Fruit fly (Drosophila melanogaster) whole organism, embryonic: ENCODE data around the gene Wsck.

ENCODE experiments used
- Abd-B ChIP-seq: fragments of 200-800 bp; sonication (Bioruptor generic); optimal IDR thresholded peaks from 2 replicates; lab custom pipeline; 2018; ENCODE audit warnings: missing biosample characterization, mild to moderate bottlenecking, missing genetic modification characterization, moderate library complexity
- Adf1 ChIP-seq: fragments of 200-800 bp; sonication (Bioruptor generic); IDR thresholded peaks from 2 replicates; pipeline ENCODE4 v1.3.6; 2022; ENCODE audit warnings: missing biosample characterization, missing genetic modification characterization
- Awh ChIP-seq: fragments of 200-800 bp; sonication (Bioruptor generic); IDR thresholded peaks from 2 replicates; pipeline ENCODE4, ENCODE4 v1.3.6; 2022; ENCODE audit warnings: missing biosample characterization, missing genetic modification characterization
- Bdp1 ChIP-seq: fragments of 200-800 bp; sonication (Bioruptor generic); optimal IDR thresholded peaks from 3 replicates; lab custom pipeline; 2016; ENCODE audit warnings: missing biosample characterization, missing genetic modification characterization
- CG11085 ChIP-seq: fragments of 200-800 bp; sonication (Bioruptor generic); IDR thresholded peaks from 2 replicates; pipeline ENCODE4 v1.3.6; 2022; ENCODE audit warnings: missing biosample characterization, missing genetic modification characterization
- CG11247 ChIP-seq: fragments of 200-800 bp; sonication (Bioruptor generic); IDR thresholded peaks from 2 replicates; pipeline ENCODE4 v1.3.6; 2022; ENCODE audit warnings: missing biosample characterization, missing genetic modification characterization
- CG11560 ChIP-seq: fragments of 200-800 bp; sonication (Bioruptor generic); IDR thresholded peaks from 3 replicates; pipeline ENCODE4 v1.3.6; 2022; ENCODE audit warnings: missing biosample characterization, missing genetic modification characterization
- CG12155 ChIP-seq: fragments of 200-800 bp; sonication (Bioruptor generic); optimal IDR thresholded peaks from 3 replicates; lab custom pipeline; 2016; ENCODE audit warnings: missing biosample characterization, missing genetic modification characterization
- CG13894 ChIP-seq: fragments of 200-800 bp; sonication (Bioruptor generic); optimal IDR thresholded peaks from 3 replicates; lab custom pipeline; 2018; ENCODE audit warnings: missing biosample characterization, mild to moderate bottlenecking, missing genetic modification characterization, moderate library complexity
- CG18262 ChIP-seq: fragments of 200-800 bp; optimal IDR thresholded peaks from 3 replicates; lab custom pipeline; 2019; ENCODE audit warnings: missing biosample characterization, mild to moderate bottlenecking, missing genetic modification characterization, moderate library complexity
- CG18599 ChIP-seq: fragments of 200-800 bp; sonication (Bioruptor generic); optimal IDR thresholded peaks from 3 replicates; lab custom pipeline; 2017; ENCODE audit warnings: missing biosample characterization, missing genetic modification characterization, mild to moderate bottlenecking, moderate library complexity, missing genetic modification reagents
- CG2875 ChIP-seq: fragments of 200-800 bp; sonication (Bioruptor generic); optimal IDR thresholded peaks from 2 replicates; lab custom pipeline; 2017; ENCODE audit warnings: missing biosample characterization, mild to moderate bottlenecking, missing genetic modification characterization, missing genetic modification reagents
- CG30403 ChIP-seq: fragments of 200-800 bp; sonication (Bioruptor generic); optimal IDR thresholded peaks from 3 replicates; lab custom pipeline; 2016; ENCODE audit warnings: missing biosample characterization, missing genetic modification characterization
- CG31388 ChIP-seq: fragments of 200-800 bp; sonication (Bioruptor generic); optimal IDR thresholded peaks from 2 replicates; lab custom pipeline; 2016; ENCODE audit warnings: missing biosample characterization, missing genetic modification characterization
- CG3163 ChIP-seq: fragments of 200-800 bp; sonication (Bioruptor generic); optimal IDR thresholded peaks from 3 replicates; lab custom pipeline; 2016; ENCODE audit warnings: missing biosample characterization, missing genetic modification characterization
- CG3281 ChIP-seq: fragments of 200-800 bp; sonication (Bioruptor generic); optimal IDR thresholded peaks from 3 replicates; lab custom pipeline; 2017; ENCODE audit warnings: missing biosample characterization, mild to moderate bottlenecking, missing genetic modification characterization
- CG34422 ChIP-seq: fragments of 200-800 bp; sonication (Bioruptor generic); IDR thresholded peaks from 3 replicates; pipeline ENCODE4 v1.3.6; 2022; ENCODE audit warnings: missing biosample characterization, missing genetic modification characterization
- CG3726 ChIP-seq: fragments of 200-800 bp; sonication (Bioruptor generic); IDR thresholded peaks from 3 replicates; pipeline ENCODE4, ENCODE4 v1.3.6; 2022; ENCODE audit warnings: missing biosample characterization, missing genetic modification characterization
- CG4404 ChIP-seq: fragments of 200-800 bp; sonication (Bioruptor generic); IDR thresholded peaks from 2 replicates; pipeline ENCODE4 v1.3.6; 2022; ENCODE audit warnings: missing biosample characterization, missing genetic modification characterization
- CG4730 ChIP-seq: fragments of 200-800 bp; sonication (Bioruptor generic); IDR thresholded peaks from 2 replicates; pipeline ENCODE4 v1.3.6; 2022; ENCODE audit warnings: missing biosample characterization, missing genetic modification characterization
- CG4820 ChIP-seq: fragments of 200-800 bp; sonication (Bioruptor generic); optimal IDR thresholded peaks from 3 replicates; lab custom pipeline; 2016; ENCODE audit warnings: missing biosample characterization, missing genetic modification characterization
- CG6683 ChIP-seq: fragments of 200-800 bp; sonication (Bioruptor generic); optimal IDR thresholded peaks from 2 replicates; lab custom pipeline; 2017; ENCODE audit warnings: missing biosample characterization, mild to moderate bottlenecking, missing genetic modification characterization, missing genetic modification reagents
- CG6689 ChIP-seq: fragments of 200-800 bp; sonication (Bioruptor generic); IDR thresholded peaks from 2 replicates; pipeline ENCODE4 v1.3.6; 2022; ENCODE audit warnings: missing biosample characterization, missing genetic modification characterization
- CG6854 ChIP-seq: fragments of 200-800 bp; sonication (Bioruptor generic); optimal IDR thresholded peaks from 3 replicates; lab custom pipeline; 2017; ENCODE audit warnings: missing biosample characterization, mild to moderate bottlenecking, missing genetic modification characterization
- CoRest ChIP-seq: fragments of 200-800 bp; sonication (Bioruptor generic); optimal IDR thresholded peaks from 3 replicates; lab custom pipeline; 2018; ENCODE audit warnings: missing biosample characterization, mild to moderate bottlenecking, missing genetic modification characterization, moderate library complexity
- HLH4C ChIP-seq: fragments of 200-800 bp; sonication (Bioruptor generic); IDR thresholded peaks from 3 replicates; pipeline ENCODE4 v1.3.6; 2022; ENCODE audit warnings: missing biosample characterization, missing genetic modification characterization; ENCODE audit not compliant: partially characterized antibody
- Hmr ChIP-seq: fragments of 200-800 bp; sonication (Bioruptor generic); optimal IDR thresholded peaks from 3 replicates; lab custom pipeline; 2017; ENCODE audit warnings: mild to moderate bottlenecking, missing biosample characterization, missing genetic modification reagents, missing genetic modification characterization
- Jarid2 ChIP-seq: fragments of 200-800 bp; sonication (Bioruptor generic); optimal IDR thresholded peaks from 3 replicates; lab custom pipeline; 2017; ENCODE audit warnings: mild to moderate bottlenecking, missing biosample characterization, missing genetic modification reagents, missing genetic modification characterization
- Lpt ChIP-seq: fragments of >200 bp; optimal IDR thresholded peaks from 2 replicates; lab custom pipeline; 2018; ENCODE audit warnings: missing biosample characterization, missing genetic modification characterization
- NfI ChIP-seq: fragments of 200-800 bp; sonication (Bioruptor generic); optimal IDR thresholded peaks from 3 replicates; lab custom pipeline; 2018; ENCODE audit warnings: missing biosample characterization, mild to moderate bottlenecking, missing genetic modification characterization, moderate library complexity
- Ptx1 ChIP-seq: fragments of 200-800 bp; sonication (Bioruptor generic); IDR thresholded peaks from 2 replicates; pipeline ENCODE4 v1.3.6; 2022; ENCODE audit warnings: missing biosample characterization, missing genetic modification characterization
- Stat92E ChIP-seq, 3 experiments: fragments of >200 bp in 2 of 3; fragments of 200-800 bp in 1 of 3; sonication (Bioruptor generic) in 1 of 3; optimal IDR thresholded peaks; 2 replicates each; lab custom pipeline; 2017 to 2019; ENCODE audit warnings: missing biosample characterization in 3 of 3, missing genetic modification characterization in 3 of 3, mild to moderate bottlenecking in 1 of 3, moderate library complexity in 1 of 3
- bbx ChIP-seq: fragments of 200-800 bp; sonication (Bioruptor generic); IDR thresholded peaks from 2 replicates; pipeline ENCODE4 v1.3.6; 2022; ENCODE audit warnings: missing biosample characterization, missing genetic modification characterization; ENCODE audit not compliant: partially characterized antibody
- btn ChIP-seq: fragments of 200-800 bp; sonication (Bioruptor generic); optimal IDR thresholded peaks from 2 replicates; lab custom pipeline; 2016; ENCODE audit warnings: missing biosample characterization, missing genetic modification characterization
- cg ChIP-seq: fragments of 200-800 bp; sonication (Bioruptor generic); optimal IDR thresholded peaks from 3 replicates; lab custom pipeline; 2019; ENCODE audit warnings: missing biosample characterization, mild to moderate bottlenecking, missing genetic modification characterization, moderate library complexity
- dan ChIP-seq: fragments of 200-800 bp; sonication (Bioruptor generic); IDR thresholded peaks from 2 replicates; pipeline ENCODE4 v1.3.6; 2022; ENCODE audit warnings: missing biosample characterization, missing genetic modification characterization
- dimm ChIP-seq: fragments of 200-800 bp; sonication (Bioruptor generic); IDR thresholded peaks from 2 replicates; pipeline ENCODE4 v1.3.6; 2022; ENCODE audit warnings: missing biosample characterization, missing genetic modification characterization
- fd96Cb ChIP-seq: fragments of 200-800 bp; sonication (Bioruptor generic); optimal IDR thresholded peaks from 2 replicates; lab custom pipeline; 2018; ENCODE audit warnings: missing biosample characterization, mild to moderate bottlenecking, missing genetic modification characterization, moderate library complexity
- gem ChIP-seq: fragments of 200-800 bp; sonication (Bioruptor generic); optimal IDR thresholded peaks from 2 replicates; lab custom pipeline; 2019; ENCODE audit warnings: missing biosample characterization, mild to moderate bottlenecking, missing genetic modification characterization, moderate library complexity
- hkb ChIP-seq, 2 experiments: fragments of 200-800 bp in 1 of 2; fragments of >200 bp in 1 of 2; sonication (Bioruptor generic) in 1 of 2; IDR thresholded peaks in 1 of 2; optimal IDR thresholded peaks in 1 of 2; 2 replicates each; pipeline versions ENCODE4 v1.3.6 to Lab custom; 2017 to 2022; ENCODE audit warnings: missing biosample characterization in 1 of 2, missing genetic modification characterization in 1 of 2
- jing ChIP-seq: fragments of 200-800 bp; sonication (Bioruptor generic); optimal IDR thresholded peaks from 2 replicates; lab custom pipeline; 2018; ENCODE audit warnings: missing biosample characterization, mild to moderate bottlenecking, missing genetic modification characterization
- ken ChIP-seq: fragments of 200-800 bp; sonication (Bioruptor generic); IDR thresholded peaks from 3 replicates; pipeline ENCODE4 v1.3.6; 2022; ENCODE audit warnings: missing biosample characterization, missing genetic modification characterization
- lbe ChIP-seq: fragments of 200-800 bp; sonication (Bioruptor generic); optimal IDR thresholded peaks from 2 replicates; lab custom pipeline; 2016; ENCODE audit warnings: missing biosample characterization, mild to moderate bottlenecking, missing genetic modification characterization
- lov ChIP-seq, 2 experiments: fragments of 200-800 bp in 1 of 2; fragments of >200 bp in 1 of 2; sonication (Bioruptor generic) in 1 of 2; IDR thresholded peaks in 1 of 2; optimal IDR thresholded peaks in 1 of 2; 2 replicates in 1 of 2; 3 replicates in 1 of 2; pipeline versions ENCODE4 v1.3.6 to Lab custom; 2017 to 2022; ENCODE audit warnings: missing biosample characterization in 1 of 2, missing genetic modification characterization in 1 of 2
- run ChIP-seq: fragments of 200-800 bp; sonication (Bioruptor generic); optimal IDR thresholded peaks from 3 replicates; lab custom pipeline; 2018; ENCODE audit warnings: missing biosample characterization, mild to moderate bottlenecking, missing genetic modification characterization
- sqz ChIP-seq: fragments of 200-800 bp; sonication (Bioruptor generic); optimal IDR thresholded peaks from 3 replicates; lab custom pipeline; 2018; ENCODE audit warnings: missing biosample characterization, mild to moderate bottlenecking, missing genetic modification characterization
- tna ChIP-seq: fragments of 200-800 bp; sonication (Bioruptor generic); IDR thresholded peaks from 2 replicates; pipeline ENCODE4 v1.3.6; 2022; ENCODE audit warnings: missing biosample characterization, missing genetic modification characterization; ENCODE audit not compliant: partially characterized antibody
- vfl ChIP-seq: fragments of 200-800 bp; sonication (Bioruptor generic); optimal IDR thresholded peaks from 2 replicates; lab custom pipeline; 2016; ENCODE audit warnings: missing biosample characterization, missing genetic modification characterization

Gene Wsck

DNA sequence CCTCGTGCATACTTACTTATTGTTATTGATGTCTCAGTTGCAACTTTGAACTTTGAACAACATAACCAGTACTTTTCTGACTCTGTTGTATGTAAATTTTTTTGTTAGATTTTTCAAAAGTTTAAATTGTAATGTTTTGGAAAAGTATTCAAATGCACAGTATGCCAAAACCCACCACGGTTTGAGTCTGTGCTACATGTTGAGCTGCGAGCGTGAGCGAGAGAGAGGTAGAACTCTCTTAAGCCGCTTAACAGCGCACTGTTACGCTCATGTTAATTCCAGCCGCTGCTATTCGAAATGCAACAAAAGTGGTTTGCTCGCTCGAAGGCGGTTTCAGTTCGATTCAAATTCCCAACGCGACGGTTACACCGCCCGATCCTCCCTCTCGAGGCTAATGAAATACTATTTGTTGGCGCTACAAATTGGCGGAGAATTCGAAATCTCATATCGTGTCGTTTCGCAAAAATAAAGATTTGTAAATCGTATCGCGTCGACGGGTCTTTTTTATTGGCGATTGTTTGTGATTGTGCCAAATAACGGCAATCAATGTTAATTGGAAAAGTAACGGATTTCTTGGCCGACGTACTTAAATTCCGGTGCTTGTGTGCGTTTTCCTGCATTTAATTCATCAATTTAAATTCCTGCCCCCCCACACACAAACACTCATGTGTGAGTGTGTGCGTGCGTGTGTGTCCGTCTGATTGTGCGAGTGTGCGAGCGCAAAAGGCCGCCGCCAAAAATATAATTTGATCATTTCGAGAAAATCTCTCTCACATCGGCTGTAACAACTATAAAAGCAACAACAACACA lies 40.8 kb downstream of the Wsck start (continued):
- TF ChIP-seq tna (GFP tag; lab: Robert Waterston, UW) (no peak), CG18262 (no peak), vfl (GFP tag; lab: Kevin White, UChicago) (no peak), lov (optimal IDR thresholded peaks at IDR 0.05; lab: Kevin White, UChicago) (no peak), lov (GFP tag; IDR thresholded peaks at IDR 0.05; lab: Robert Waterston, UW) (no peak), btn (GFP tag; lab: Kevin White, UChicago) (no peak), CG13894 (peak; percentile 21), CG30403 (GFP tag; lab: Kevin White, UChicago) (no peak), CG11560 (tag; lab: Robert Waterston, UW) (no peak), CG6854 (no peak), hkb (optimal IDR thresholded peaks at IDR 0.05; lab: Kevin White, UChicago) (no peak), hkb (GFP tag; IDR thresholded peaks at IDR 0.05; lab: Robert Waterston, UW) (no peak), CG3726 (no peak), HLH4C (no peak), Awh (GFP tag; lab: Robert Waterston, UW) (no peak), cg (GFP tag; lab: Kevin White, UChicago) (peak; percentile 73), Abd-B (GFP tag; lab: Kevin White, UChicago) (no peak), Jarid2 (GFP tag; lab: Kevin White, UChicago) (peak; percentile 97), Lpt (no peak), gem (no peak), CG6689 (GFP tag; lab: Robert Waterston, UW) (no peak), CG2875 (GFP tag; lab: Kevin White, UChicago) (peak; percentile 14), ken (GFP tag; lab: Robert Waterston, UW) (no peak), CG4404 (GFP tag; lab: Robert Waterston, UW) (no peak), CG11247 (GFP tag; lab: Robert Waterston, UW) (no peak), Ptx1 (GFP tag; lab: Robert Waterston, UW) (no peak), CG3163 (GFP tag; lab: Kevin White, UChicago) (peak; percentile 91), bbx (GFP tag; lab: Robert Waterston, UW) (no peak), Hmr (GFP tag; lab: Kevin White, UChicago) (peak; percentile 46), dimm (no peak), dan (GFP tag; lab: Robert Waterston, UW) (no peak), Bdp1 (GFP tag; lab: Kevin White, UChicago) (no peak), jing (GFP tag; lab: Kevin White, UChicago) (no peak), CG12155 (GFP tag; lab: Kevin White, UChicago) (no peak), CG4730 (no peak), CoRest (no peak), lbe (GFP tag; lab: Kevin White, UChicago) (no peak), CG31388 (no peak), fd96Cb (tag; lab: Kevin White, UChicago) (no peak), CG4820 (no peak), CG18599 (GFP tag; lab: Kevin White, UChicago) (no peak), CG3281 (peak; percentile 18), CG6683 (GFP tag; lab: Kevin White, UChicago) (no peak), Adf1 (GFP tag; lab: Robert Waterston, UW) (no peak), Stat92E (GFP tag; optimal IDR thresholded peaks at IDR 0.05; lab: Kevin White, UChicago) (no peak), CG11085 (GFP tag; lab: Robert Waterston, UW) (no peak), CG34422 (GFP tag; lab: Robert Waterston, UW) (no peak), sqz (GFP tag; lab: Kevin White, UChicago) (peak; percentile 51), run (tag; lab: Kevin White, UChicago) (no peak), NfI (GFP tag; lab: Kevin White, UChicago) (no peak)
